Fruit fly (Drosophila melanogaster) whole organism, wandering third instar larva: ENCODE measurements around the gene ihog.
A peak's percentile ranks its signal among the peaks of the same experiment; 100 is the strongest.

Experiments
- Abd-B ChIP-seq: fragments of >200 bp; optimal IDR thresholded peaks from 2 replicates; lab custom pipeline; 2017; ENCODE audit warnings: missing biosample characterization, missing genetic modification characterization
- CG32264 ChIP-seq: fragments of 200-800 bp; sonication (Bioruptor generic); optimal IDR thresholded peaks from 2 replicates; lab custom pipeline; 2016; ENCODE audit warnings: missing biosample characterization, missing genetic modification characterization
- CG9705 ChIP-seq: fragments of 200-800 bp; sonication (Bioruptor generic); optimal IDR thresholded peaks from 2 replicates; lab custom pipeline; 2018; ENCODE audit warnings: missing biosample characterization, mild to moderate bottlenecking, missing genetic modification characterization
- CrebA ChIP-seq: fragments of 200-800 bp; sonication (Bioruptor generic); optimal IDR thresholded peaks from 2 replicates; lab custom pipeline; 2016; ENCODE audit warnings: missing biosample characterization, mild to moderate bottlenecking, missing genetic modification characterization, borderline replicate concordance
- Dfd ChIP-seq: fragments of >200 bp; optimal IDR thresholded peaks from 2 replicates; lab custom pipeline; 2017; ENCODE audit warnings: missing biosample characterization, missing genetic modification characterization
- Dif ChIP-seq: fragments of 200-275, 200-300 bp; sonication (Bioruptor generic); optimal IDR thresholded peaks from 2 replicates; lab custom pipeline; 2018; ENCODE audit warnings: missing biosample characterization, missing genetic modification characterization; ENCODE audit not compliant: partially characterized antibody
- GATAd ChIP-seq: sonication (Bioruptor generic); optimal IDR thresholded peaks from 2 replicates; lab custom pipeline; 2016; ENCODE audit warnings: missing biosample characterization, missing genetic modification characterization
- HLH106 ChIP-seq: fragments of 200-800 bp; optimal IDR thresholded peaks from 3 replicates; lab custom pipeline; 2019; ENCODE audit warnings: missing biosample characterization, mild to moderate bottlenecking, missing genetic modification characterization, moderate library complexity
- Hnf4 ChIP-seq: fragments of 200-800 bp; sonication (Bioruptor generic); optimal IDR thresholded peaks from 2 replicates; lab custom pipeline; 2016; ENCODE audit warnings: missing biosample characterization, mild to moderate bottlenecking, missing genetic modification characterization
- Hr78 ChIP-seq: fragments of >200 bp; optimal IDR thresholded peaks from 2 replicates; lab custom pipeline; 2017; ENCODE audit warnings: missing biosample characterization, missing genetic modification characterization
- Jra ChIP-seq: sonication (Bioruptor generic); optimal IDR thresholded peaks from 2 replicates; lab custom pipeline; 2016; ENCODE audit warnings: missing biosample characterization, missing genetic modification characterization
- Mio ChIP-seq: sonication (Bioruptor generic); optimal IDR thresholded peaks from 2 replicates; lab custom pipeline; 2016; ENCODE audit warnings: missing biosample characterization, missing genetic modification characterization
- Myc ChIP-seq: fragments of >200 bp; optimal IDR thresholded peaks from 2 replicates; lab custom pipeline; 2017
- N ChIP-seq: fragments of >200 bp; optimal IDR thresholded peaks from 2 replicates; lab custom pipeline; 2018; ENCODE audit warnings: missing biosample characterization, missing external identifiers, missing genetic modification characterization
- OdsH ChIP-seq: fragments of 200-800 bp; sonication (Bioruptor generic); optimal IDR thresholded peaks from 2 replicates; lab custom pipeline; 2016; ENCODE audit warnings: missing biosample characterization, mild to moderate bottlenecking, missing genetic modification characterization
- Rel ChIP-seq, 2 experiments: fragments of 200-800 bp; sonication (Bioruptor generic) in 1 of 2; optimal IDR thresholded peaks; 2 replicates in 1 of 2; 3 replicates in 1 of 2; lab custom pipeline; 2016 to 2019; ENCODE audit warnings: mild to moderate bottlenecking in 2 of 2, missing biosample characterization in 2 of 2, missing genetic modification characterization in 2 of 2, moderate library complexity in 1 of 2
- Sp1 ChIP-seq: fragments of 200-800 bp; sonication (Bioruptor generic); optimal IDR thresholded peaks from 3 replicates; lab custom pipeline; 2019; ENCODE audit warnings: missing biosample characterization, mild to moderate bottlenecking, missing genetic modification characterization, moderate library complexity
- Vsx2 ChIP-seq: fragments of 200-300, 225-300 bp; sonication (Bioruptor generic); optimal IDR thresholded peaks from 2 replicates; lab custom pipeline; 2018; ENCODE audit warnings: missing biosample characterization, missing genetic modification characterization; ENCODE audit not compliant: partially characterized antibody
- br ChIP-seq: fragments of 200-800 bp; sonication (Bioruptor generic); optimal IDR thresholded peaks from 2 replicates; lab custom pipeline; 2016; ENCODE audit warnings: missing biosample characterization, missing genetic modification characterization
- brk ChIP-seq: fragments of 200-800 bp; sonication (Bioruptor generic); optimal IDR thresholded peaks from 2 replicates; lab custom pipeline; 2016; ENCODE audit warnings: missing biosample characterization, mild to moderate bottlenecking, missing genetic modification characterization
- dl ChIP-seq, 2 experiments: fragments of 175-275, 200-275 bp in 1 of 2; fragments of 200-275 bp in 1 of 2; sonication (Bioruptor generic); optimal IDR thresholded peaks; lab custom pipeline; 2018; ENCODE audit warnings: mild to moderate bottlenecking in 2 of 2, missing biosample characterization in 2 of 2, missing genetic modification characterization in 2 of 2, moderate library complexity in 2 of 2; ENCODE audit not compliant: partially characterized antibody in 2 of 2, insufficient read depth in 1 of 2
- dmrt93B ChIP-seq: fragments of 200-800 bp; sonication (Bioruptor generic); optimal IDR thresholded peaks from 2 replicates; lab custom pipeline; 2018; ENCODE audit warnings: missing biosample characterization, mild to moderate bottlenecking, missing genetic modification characterization
- dsf ChIP-seq: sonication (Bioruptor generic); optimal IDR thresholded peaks from 2 replicates; lab custom pipeline; 2016; ENCODE audit warnings: missing biosample characterization, missing genetic modification characterization, borderline replicate concordance
- ey ChIP-seq: fragments of 200-800 bp; sonication (Bioruptor generic); optimal IDR thresholded peaks from 2 replicates; lab custom pipeline; 2016; ENCODE audit warnings: missing biosample characterization, missing genetic modification characterization
- foxo ChIP-seq, 2 experiments: fragments of 200-800 bp; sonication (Bioruptor generic); optimal IDR thresholded peaks; 2 replicates in 1 of 2; 3 replicates in 1 of 2; lab custom pipeline; 2016 to 2017; ENCODE audit warnings: missing biosample characterization in 2 of 2, missing genetic modification characterization in 2 of 2
- fru ChIP-seq: fragments of 200-800 bp; sonication (Bioruptor generic); optimal IDR thresholded peaks from 3 replicates; lab custom pipeline; 2016; ENCODE audit warnings: missing biosample characterization, mild to moderate bottlenecking, missing genetic modification characterization
- h ChIP-seq: fragments of 200-800 bp; sonication (Bioruptor generic); optimal IDR thresholded peaks from 3 replicates; lab custom pipeline; 2016; ENCODE audit warnings: missing biosample characterization, mild to moderate bottlenecking, missing genetic modification characterization
- jim ChIP-seq: fragments of 175-275, 200-325 bp; sonication (Bioruptor generic); optimal IDR thresholded peaks from 2 replicates; lab custom pipeline; 2016; ENCODE audit warnings: missing biosample characterization, mild to moderate bottlenecking, missing genetic modification characterization
- lola ChIP-seq: fragments of >200 bp; optimal IDR thresholded peaks from 2 replicates; lab custom pipeline; 2017; ENCODE audit warnings: missing biosample characterization, missing genetic modification characterization
- pan ChIP-seq: fragments of >200 bp; optimal IDR thresholded peaks from 2 replicates; lab custom pipeline; 2017
- psq ChIP-seq: fragments of 200-800 bp; sonication (Bioruptor generic); optimal IDR thresholded peaks from 3 replicates; lab custom pipeline; 2017; ENCODE audit warnings: missing biosample characterization, mild to moderate bottlenecking, missing genetic modification characterization, moderate library complexity
- rgr ChIP-seq: fragments of 200-800 bp; sonication (Bioruptor generic); optimal IDR thresholded peaks from 3 replicates; lab custom pipeline; 2016; ENCODE audit warnings: missing biosample characterization, mild to moderate bottlenecking, missing genetic modification characterization
- sage ChIP-seq: fragments of 200-800 bp; sonication (Bioruptor generic); optimal IDR thresholded peaks from 2 replicates; lab custom pipeline; 2016; ENCODE audit warnings: missing biosample characterization, mild to moderate bottlenecking, missing genetic modification characterization
- sv ChIP-seq: fragments of 200-800 bp; sonication (Bioruptor generic); optimal IDR thresholded peaks from 3 replicates; lab custom pipeline; 2016; ENCODE audit warnings: missing biosample characterization, missing genetic modification characterization
- tai ChIP-seq: sonication (Bioruptor generic); optimal IDR thresholded peaks from 2 replicates; lab custom pipeline; 2016; ENCODE audit warnings: missing biosample characterization, missing genetic modification characterization
- usp ChIP-seq: fragments of >200 bp; optimal IDR thresholded peaks from 2 replicates; lab custom pipeline; 2017; ENCODE audit warnings: missing biosample characterization, missing genetic modification characterization
- woc ChIP-seq: sonication (Bioruptor generic); optimal IDR thresholded peaks from 2 replicates; lab custom pipeline; 2016; ENCODE audit warnings: missing biosample characterization, mild to moderate bottlenecking, missing genetic modification characterization

ihog gene

dm6 chr2L:6941731-6942130 is 6.9 kb downstream of the ihog start:
- no peak for TF ChIP-seq jim (GFP tag; lab: Kevin White, UChicago)

- no peak for TF ChIP-seq Hnf4 (GFP tag; lab: Kevin White, UChicago)
- TF ChIP-seq jim (GFP tag; lab: Kevin White, UChicago) = no peak
- no peak for TF ChIP-seq sv
- TF ChIP-seq OdsH (GFP tag; lab: Kevin White, UChicago) = no peak
- no peak for TF ChIP-seq HLH106 (tag; lab: Kevin White, UChicago)
- no peak for TF ChIP-seq psq (GFP tag; lab: Kevin White, UChicago)
- TF ChIP-seq usp (GFP tag; lab: Kevin White, UChicago) = no peak
- TF ChIP-seq Hr78 = no peak
- no peak for TF ChIP-seq Vsx2 (GFP tag; lab: Kevin White, UChicago)
- no peak for TF ChIP-seq br
- TF ChIP-seq woc (GFP tag; lab: Kevin White, UChicago) = no peak
- no peak for TF ChIP-seq Sp1 (GFP tag; lab: Kevin White, UChicago)
- TF ChIP-seq dmrt93B (GFP tag; lab: Kevin White, UChicago) = no peak
- no peak for TF ChIP-seq brk (GFP tag; lab: Kevin White, UChicago)
Observed at dm6 chr2L:6939698-6940097, 8.9 kb downstream of the ihog start.

dm6 chr2L:6931821-6932220 is 16.8 kb downstream of the ihog start, which contains the start of gene CG43232:
Gene CG43232, plus strand, starts transcription at chr2L:6932121.
- TF ChIP-seq Myc (no peak), Hnf4 (GFP tag; lab: Kevin White, UChicago) (no peak), sage (no peak), fru (GFP tag; lab: Kevin White, UChicago) (no peak), Dif (no peak), woc (GFP tag; lab: Kevin White, UChicago) (no peak)
- TF ChIP-seq, all 38 proteins: peak for 0

- TF ChIP-seq Sp1 (GFP tag; lab: Kevin White, UChicago) (no peak), Vsx2 (GFP tag; lab: Kevin White, UChicago) (no peak), Hnf4 (GFP tag; lab: Kevin White, UChicago) (no peak), Myc (no peak), OdsH (GFP tag; lab: Kevin White, UChicago) (no peak), Abd-B (GFP tag; lab: Kevin White, UChicago) (no peak), foxo (GFP tag; optimal IDR thresholded peaks at IDR 0.05; lab: Kevin White, UChicago) (no peak)
- TF ChIP-seq, all 38 proteins: peak for 0
Observed at dm6 chr2L:6925114-6925513, 23.5 kb downstream of the ihog start.

dm6 chr2L:6922091-6922753 is 26.4 kb downstream of the ihog start:
- TF ChIP-seq GATAd (GFP tag; lab: Kevin White, UChicago) = no peak
- TF ChIP-seq Hnf4 (GFP tag; lab: Kevin White, UChicago) = peak; percentile 83
- TF ChIP-seq Vsx2 (GFP tag; lab: Kevin White, UChicago) = no peak
- TF ChIP-seq CrebA (GFP tag; lab: Kevin White, UChicago) = no peak
- peak; percentile 45 for TF ChIP-seq psq (GFP tag; lab: Kevin White, UChicago)
- no peak for TF ChIP-seq tai (GFP tag; lab: Kevin White, UChicago)
- TF ChIP-seq CG9705 (GFP tag; lab: Kevin White, UChicago) = no peak
- no peak for TF ChIP-seq Myc
- TF ChIP-seq sage = peak; percentile 57
- no peak for TF ChIP-seq usp (GFP tag; lab: Kevin White, UChicago)
- no peak for TF ChIP-seq lola
- peak; percentile 83 for TF ChIP-seq rgr
- TF ChIP-seq HLH106 (tag; lab: Kevin White, UChicago) = peak; percentile 54
- no peak for TF ChIP-seq dmrt93B (GFP tag; lab: Kevin White, UChicago)
- TF ChIP-seq fru (GFP tag; lab: Kevin White, UChicago) = peak; percentile 77
- TF ChIP-seq Jra (GFP tag; lab: Kevin White, UChicago) = peak; percentile 22
- peak; percentile 48 for TF ChIP-seq CG32264 (GFP tag; lab: Kevin White, UChicago)
- peak; percentile 86 for TF ChIP-seq h (GFP tag; lab: Kevin White, UChicago)
- peak; percentile 82 for TF ChIP-seq OdsH (GFP tag; lab: Kevin White, UChicago)
- TF ChIP-seq foxo (GFP tag; optimal IDR thresholded peaks at IDR 0.05; lab: Kevin White, UChicago) = peak in 1 of 2 experiments; percentile 84
- TF ChIP-seq dl (GFP tag; optimal IDR thresholded peaks at IDR 0.05; lab: Kevin White, UChicago; ENCODE audit: insufficient read depth in 1 of 2, partially characterized antibody in 2 of 2) = peak in 1 of 2 experiments; percentile 35
- peak; percentile 74 for TF ChIP-seq br
- no peak for TF ChIP-seq Mio (GFP tag; lab: Kevin White, UChicago)
- no peak for TF ChIP-seq Dfd
- peak; percentile 76 for TF ChIP-seq brk (GFP tag; lab: Kevin White, UChicago)
- TF ChIP-seq ey (GFP tag; lab: Kevin White, UChicago) = peak; percentile 83
- no peak for TF ChIP-seq jim (GFP tag; lab: Kevin White, UChicago)
- TF ChIP-seq sv = peak; percentile 31
- peak; percentile 11 for TF ChIP-seq Rel (GFP tag; optimal IDR thresholded peaks at IDR 0.05; lab: Kevin White, UChicago)
- TF ChIP-seq Rel (tag; optimal IDR thresholded peaks at IDR 0.05; lab: Kevin White, UChicago) = no peak
- no peak for TF ChIP-seq dsf (GFP tag; lab: Kevin White, UChicago)
- no peak for TF ChIP-seq N (GFP tag; lab: Kevin White, UChicago)
- TF ChIP-seq pan (lab: Kevin White, UChicago) = no peak
- no peak for TF ChIP-seq Abd-B (GFP tag; lab: Kevin White, UChicago)
